Worm (Caenorhabditis elegans): Measurements from ENCODE around the gene srxa-18.

- TF ChIP-seq nhr-12 (tag; optimal IDR thresholded peaks at IDR 0.05) (no peak), elt-3 (tag; optimal IDR thresholded peaks at IDR 0.05) (no peak), mbf-1 (tag; optimal IDR thresholded peaks at IDR 0.05) (no peak), skn-1 (tag; optimal IDR thresholded peaks at IDR 0.05) (no peak), ztf-11 (tag; optimal IDR thresholded peaks at IDR 0.05) (no peak), nhr-129 (tag; optimal IDR thresholded peaks at IDR 0.05) (no peak), ama-1 (optimal IDR thresholded peaks at IDR 0.05) (no peak), snpc-4 (tag; optimal IDR thresholded peaks at IDR 0.05) (no peak), ztf-4 (tag; optimal IDR thresholded peaks at IDR 0.05) (no peak), zag-1 (tag; optimal IDR thresholded peaks at IDR 0.05) (no peak), mab-5 (tag; optimal IDR thresholded peaks at IDR 0.05) (no peak), nhr-6 (tag; optimal IDR thresholded peaks at IDR 0.05) (no peak), mdl-1 (tag; optimal IDR thresholded peaks at IDR 0.05) (no peak)
Measured at ce11 chrV:10081636-10082035, 39.2 kb downstream of the srxa-18 start, which contains the start of gene nhr-205.

Measured in whole organism, L2 larva.